Fruit fly (Drosophila melanogaster) whole organism, embryonic: Measurements from ENCODE around the gene CG14882.

Source experiments
- CG10979 ChIP-seq: fragments of 200-800 bp; sonication (Bioruptor generic); optimal IDR thresholded peaks from 2 replicates; lab custom pipeline; 2018; ENCODE audit warnings: missing biosample characterization, mild to moderate bottlenecking, missing genetic modification characterization, moderate library complexity
- CG12071 ChIP-seq: fragments of 200-800 bp; sonication (Bioruptor generic); optimal IDR thresholded peaks from 3 replicates; lab custom pipeline; 2018; ENCODE audit warnings: missing biosample characterization, mild to moderate bottlenecking, missing genetic modification characterization
- CG12219 ChIP-seq: fragments of 200-800 bp; sonication (Bioruptor generic); optimal IDR thresholded peaks from 3 replicates; lab custom pipeline; 2018; ENCODE audit warnings: missing biosample characterization, mild to moderate bottlenecking, missing genetic modification characterization
- CG13287 ChIP-seq: fragments of 200-800 bp; sonication (Bioruptor generic); IDR thresholded peaks from 2 replicates; pipeline ENCODE4 v1.3.6; 2022; ENCODE audit warnings: missing biosample characterization, missing genetic modification characterization; ENCODE audit not compliant: partially characterized antibody
- CG13296 ChIP-seq: fragments of 200-800 bp; sonication (Bioruptor generic); optimal IDR thresholded peaks from 3 replicates; lab custom pipeline; 2018; ENCODE audit warnings: missing biosample characterization, mild to moderate bottlenecking, missing genetic modification characterization
- CG15601 ChIP-seq: fragments of 200-800 bp; sonication (Bioruptor generic); optimal IDR thresholded peaks from 3 replicates; lab custom pipeline; 2019; ENCODE audit warnings: missing biosample characterization, mild to moderate bottlenecking, missing genetic modification characterization, moderate library complexity
- CG17359 ChIP-seq: fragments of 200-800 bp; sonication (Bioruptor generic); optimal IDR thresholded peaks from 3 replicates; lab custom pipeline; 2018; ENCODE audit warnings: missing biosample characterization, mild to moderate bottlenecking, missing genetic modification characterization, moderate library complexity
- CG17912 ChIP-seq: fragments of 200-800 bp; sonication (Bioruptor generic); optimal IDR thresholded peaks from 2 replicates; lab custom pipeline; 2018; ENCODE audit warnings: missing biosample characterization, mild to moderate bottlenecking, missing genetic modification characterization
- CG32532 ChIP-seq: fragments of 200-800 bp; sonication (Bioruptor generic); IDR thresholded peaks from 2 replicates; pipeline ENCODE4 v1.3.6; 2022; ENCODE audit warnings: missing biosample characterization, missing genetic modification characterization
- CG33557 ChIP-seq: fragments of 200-800 bp; sonication (Bioruptor generic); optimal IDR thresholded peaks from 2 replicates; lab custom pipeline; 2019; ENCODE audit warnings: missing biosample characterization, mild to moderate bottlenecking, missing genetic modification characterization, moderate library complexity
- CG3726 ChIP-seq: fragments of 200-800 bp; sonication (Bioruptor generic); IDR thresholded peaks from 3 replicates; pipeline ENCODE4, ENCODE4 v1.3.6; 2022; ENCODE audit warnings: missing biosample characterization, missing genetic modification characterization
- CG4854 ChIP-seq: fragments of 200-800 bp; sonication (Bioruptor generic); optimal IDR thresholded peaks from 2 replicates; lab custom pipeline; 2016; ENCODE audit warnings: missing biosample characterization, missing genetic modification characterization, inconsistent platforms
- CG7786 ChIP-seq: fragments of 200-800 bp; sonication (Bioruptor generic); optimal IDR thresholded peaks from 2 replicates; lab custom pipeline; 2016; ENCODE audit warnings: missing biosample characterization, missing genetic modification characterization
- CG8359 ChIP-seq: fragments of 200-800 bp; sonication (Bioruptor generic); optimal IDR thresholded peaks from 2 replicates; lab custom pipeline; 2017; ENCODE audit warnings: missing biosample characterization, mild to moderate bottlenecking, missing genetic modification characterization, borderline replicate concordance
- CG8478 ChIP-seq: fragments of >200 bp; optimal IDR thresholded peaks from 2 replicates; lab custom pipeline; 2018
- CG8765 ChIP-seq: fragments of 200-800 bp; sonication (Bioruptor generic); IDR thresholded peaks from 2 replicates; pipeline ENCODE4 v1.3.6; 2022; ENCODE audit warnings: missing biosample characterization, missing genetic modification characterization
- Chrac-16 ChIP-seq: fragments of 200-800 bp; sonication (Bioruptor generic); optimal IDR thresholded peaks from 3 replicates; lab custom pipeline; 2016; ENCODE audit warnings: missing biosample characterization, missing genetic modification characterization
- CoRest ChIP-seq: fragments of 200-800 bp; sonication (Bioruptor generic); optimal IDR thresholded peaks from 3 replicates; lab custom pipeline; 2018; ENCODE audit warnings: missing biosample characterization, mild to moderate bottlenecking, missing genetic modification characterization, moderate library complexity
- Dref ChIP-seq: fragments of 200-800 bp; sonication (Bioruptor generic); IDR thresholded peaks from 2 replicates; pipeline ENCODE4 v1.3.6; 2022; ENCODE audit warnings: missing biosample characterization, missing genetic modification characterization
- ERR ChIP-seq: fragments of 200-800 bp; sonication (Bioruptor generic); optimal IDR thresholded peaks from 2 replicates; lab custom pipeline; 2016; ENCODE audit warnings: missing biosample characterization, missing genetic modification characterization
- Fer3 ChIP-seq: fragments of 200-800 bp; sonication (Bioruptor generic); optimal IDR thresholded peaks from 2 replicates; lab custom pipeline; 2018; ENCODE audit warnings: missing biosample characterization, mild to moderate bottlenecking, missing genetic modification characterization, moderate library complexity
- Hey ChIP-seq: fragments of 200-800 bp; sonication (Bioruptor generic); optimal IDR thresholded peaks from 3 replicates; lab custom pipeline; 2018; ENCODE audit warnings: missing biosample characterization, mild to moderate bottlenecking, missing genetic modification characterization
- Hmr ChIP-seq: fragments of 200-800 bp; sonication (Bioruptor generic); optimal IDR thresholded peaks from 3 replicates; lab custom pipeline; 2017; ENCODE audit warnings: mild to moderate bottlenecking, missing biosample characterization, missing genetic modification reagents, missing genetic modification characterization
- Jarid2 ChIP-seq: fragments of 200-800 bp; sonication (Bioruptor generic); optimal IDR thresholded peaks from 3 replicates; lab custom pipeline; 2017; ENCODE audit warnings: mild to moderate bottlenecking, missing biosample characterization, missing genetic modification reagents, missing genetic modification characterization
- NK7.1 ChIP-seq: fragments of 200-800 bp; sonication (Bioruptor generic); optimal IDR thresholded peaks from 3 replicates; lab custom pipeline; 2016; ENCODE audit warnings: missing biosample characterization, missing genetic modification characterization
- Poxn ChIP-seq: fragments of 200-800 bp; sonication (Bioruptor generic); IDR thresholded peaks from 2 replicates; pipeline ENCODE4 v1.3.6; 2022; ENCODE audit warnings: missing biosample characterization, missing genetic modification characterization
- Side ChIP-seq: fragments of 200-800 bp; sonication (Bioruptor generic); optimal IDR thresholded peaks from 2 replicates; lab custom pipeline; 2016; ENCODE audit warnings: missing biosample characterization, missing genetic modification characterization
- ase ChIP-seq: fragments of 200-800 bp; sonication (Bioruptor generic); IDR thresholded peaks from 3 replicates; pipeline ENCODE4 v1.3.6; 2022; ENCODE audit warnings: missing biosample characterization, missing genetic modification characterization
- bowl ChIP-seq: fragments of 200-800 bp; sonication (Bioruptor generic); IDR thresholded peaks from 2 replicates; pipeline ENCODE4 v1.3.6; 2022; ENCODE audit warnings: missing biosample characterization, missing genetic modification characterization
- bsh ChIP-seq, 2 experiments: fragments of 200-800 bp; sonication (Bioruptor generic); optimal IDR thresholded peaks; 2 replicates each; lab custom pipeline; 2017 to 2018; ENCODE audit warnings: mild to moderate bottlenecking in 2 of 2, missing biosample characterization in 2 of 2, missing genetic modification characterization in 2 of 2, moderate library complexity in 1 of 2
- chif ChIP-seq, 2 experiments: fragments of 200-800 bp; sonication (Bioruptor generic); optimal IDR thresholded peaks; 3 replicates each; lab custom pipeline; 2016; ENCODE audit warnings: missing biosample characterization in 2 of 2, missing genetic modification characterization in 2 of 2
- chinmo ChIP-seq: fragments of 200-800 bp; sonication (Bioruptor generic); IDR thresholded peaks from 4 replicates; pipeline ENCODE4 v1.3.6; 2022; ENCODE audit warnings: missing biosample characterization, missing genetic modification characterization; ENCODE audit not compliant: partially characterized antibody
- chn ChIP-seq: fragments of 200-800 bp; sonication (Bioruptor generic); optimal IDR thresholded peaks from 2 replicates; lab custom pipeline; 2016; ENCODE audit warnings: missing biosample characterization, missing genetic modification characterization
- ci ChIP-seq: fragments of 200-800 bp; sonication (Bioruptor generic); IDR thresholded peaks from 3 replicates; pipeline ENCODE4 v1.3.6; 2022; ENCODE audit warnings: missing biosample characterization, missing genetic modification characterization
- danr ChIP-seq: fragments of 200-800 bp; sonication (Bioruptor generic); IDR thresholded peaks from 2 replicates; pipeline ENCODE4 v1.3.6; 2022; ENCODE audit warnings: missing biosample characterization, missing genetic modification characterization
- dimm ChIP-seq: fragments of 200-800 bp; sonication (Bioruptor generic); IDR thresholded peaks from 2 replicates; pipeline ENCODE4 v1.3.6; 2022; ENCODE audit warnings: missing biosample characterization, missing genetic modification characterization
- grau ChIP-seq: fragments of 200-800 bp; optimal IDR thresholded peaks from 3 replicates; lab custom pipeline; 2019; ENCODE audit warnings: missing biosample characterization, mild to moderate bottlenecking, missing genetic modification characterization, moderate library complexity
- her ChIP-seq: fragments of 200-800 bp; sonication (Bioruptor generic); optimal IDR thresholded peaks from 2 replicates; lab custom pipeline; 2016; ENCODE audit warnings: missing biosample characterization, missing genetic modification characterization
- hkb ChIP-seq, 2 experiments: fragments of 200-800 bp in 1 of 2; fragments of >200 bp in 1 of 2; sonication (Bioruptor generic) in 1 of 2; IDR thresholded peaks in 1 of 2; optimal IDR thresholded peaks in 1 of 2; 2 replicates each; pipeline versions ENCODE4 v1.3.6 to Lab custom; 2017 to 2022; ENCODE audit warnings: missing biosample characterization in 1 of 2, missing genetic modification characterization in 1 of 2
- ind ChIP-seq: fragments of 200-800 bp; sonication (Bioruptor generic); optimal IDR thresholded peaks from 3 replicates; lab custom pipeline; 2016; ENCODE audit warnings: missing biosample characterization, missing genetic modification characterization
- insv ChIP-seq, 2 experiments: fragments of 200-800 bp; sonication (Bioruptor generic); optimal IDR thresholded peaks; 3 replicates each; lab custom pipeline; 2016 to 2018; ENCODE audit warnings: missing biosample characterization in 2 of 2, missing genetic modification characterization in 2 of 2
- lbe ChIP-seq: fragments of 200-800 bp; sonication (Bioruptor generic); optimal IDR thresholded peaks from 2 replicates; lab custom pipeline; 2016; ENCODE audit warnings: missing biosample characterization, mild to moderate bottlenecking, missing genetic modification characterization
- pum ChIP-seq: fragments of 200-800 bp; sonication (Bioruptor generic); optimal IDR thresholded peaks from 2 replicates; lab custom pipeline; 2016; ENCODE audit warnings: missing biosample characterization, missing genetic modification characterization
- schlank ChIP-seq: fragments of 200-800 bp; sonication (Bioruptor generic); optimal IDR thresholded peaks from 2 replicates; lab custom pipeline; 2018; ENCODE audit warnings: missing biosample characterization, mild to moderate bottlenecking, missing genetic modification characterization
- sens ChIP-seq: fragments of 200-800 bp; sonication (Bioruptor generic); peaks from one replicate; lab custom pipeline; 2016; ENCODE audit warnings: missing biosample characterization, missing genetic modification characterization
- toy ChIP-seq: fragments of 200-800 bp; sonication (Bioruptor generic); IDR thresholded peaks from 2 replicates; pipeline ENCODE4 v1.3.6; 2022; ENCODE audit warnings: missing biosample characterization, missing genetic modification characterization
- unc-4 ChIP-seq: fragments of 200-800 bp; sonication (Bioruptor generic); IDR thresholded peaks from 2 replicates; pipeline ENCODE4 v1.3.6; 2022; ENCODE audit warnings: missing biosample characterization, missing genetic modification characterization; ENCODE audit not compliant: partially characterized antibody
- zen ChIP-seq: fragments of 200-800 bp; sonication (Bioruptor generic); optimal IDR thresholded peaks from 3 replicates; lab custom pipeline; 2018; ENCODE audit warnings: missing biosample characterization, mild to moderate bottlenecking, missing genetic modification characterization, moderate library complexity

Gene CG14882

dm6 chr3R:16449187-16449973 lies 6.4 kb downstream of the CG14882 start (continued):
- TF ChIP-seq CG13296 (GFP tag; lab: Kevin White, UChicago) = peak; percentile 70
- peak; percentile 40 for TF ChIP-seq Hey (tag; lab: Kevin White, UChicago)
- peak; percentile 78 for TF ChIP-seq CG4854 (GFP tag; lab: Kevin White, UChicago)
- TF ChIP-seq Chrac-16 (GFP tag; lab: Kevin White, UChicago) = peak; percentile 94
- TF ChIP-seq Jarid2 (GFP tag; lab: Kevin White, UChicago) = peak; percentile 70
- TF ChIP-seq Poxn (GFP tag; lab: Robert Waterston, UW) = peak; percentile 49; the same call in 1 of the 2 replicates
- peak; percentile 97 for TF ChIP-seq CG10979 (tag; lab: Kevin White, UChicago)
- TF ChIP-seq CG3726 (GFP tag; lab: Robert Waterston, UW) = peak; percentile 92; the same call in 2 of the 3 replicates
- TF ChIP-seq grau (tag; lab: Kevin White, UChicago) = peak; percentile 92
- peak; percentile 95 for TF ChIP-seq CoRest
- peak; percentile 90 for TF ChIP-seq CG32532 (GFP tag; lab: Robert Waterston, UW)
- TF ChIP-seq CG7786 (GFP tag; lab: Kevin White, UChicago) = peak; percentile 91
- TF ChIP-seq CG12071 (GFP tag; lab: Kevin White, UChicago) = peak; percentile 87
- peak; percentile 75 for TF ChIP-seq bowl
- no peak for TF ChIP-seq Dref (GFP tag; lab: Robert Waterston, UW)
- TF ChIP-seq ERR (GFP tag; lab: Kevin White, UChicago) = peak; percentile 83
- TF ChIP-seq danr (GFP tag; lab: Robert Waterston, UW) = 0 out of 2 replicates have a peak, but pooled peaks have one; percentile 65
- TF ChIP-seq Hmr = peak; percentile 19
- peak; percentile 84 for TF ChIP-seq CG8359 (GFP tag; lab: Kevin White, UChicago)
- peak; percentile 87 for TF ChIP-seq CG12219 (GFP tag; lab: Kevin White, UChicago)
- TF ChIP-seq zen (tag; lab: Kevin White, UChicago) = peak; percentile 93
- TF ChIP-seq bsh (GFP tag; optimal IDR thresholded peaks at IDR 0.05; lab: Kevin White, UChicago) = peak; percentile 95 to 99
- TF ChIP-seq CG33557 = peak; percentile 98
- no peak for TF ChIP-seq CG8478 (lab: Kevin White, UChicago)
- peak; percentile 75 for TF ChIP-seq her (GFP tag; lab: Kevin White, UChicago)
- peak; percentile 86 for TF ChIP-seq dimm (GFP tag; lab: Robert Waterston, UW)
- peak; percentile 91 for TF ChIP-seq Side
- no peak for TF ChIP-seq lbe (GFP tag; lab: Kevin White, UChicago)
- TF ChIP-seq CG17912 (GFP tag; lab: Kevin White, UChicago) = peak; percentile 85
- TF ChIP-seq chn (GFP tag; lab: Kevin White, UChicago) = peak; percentile 94
- TF ChIP-seq CG13287 (GFP tag; lab: Robert Waterston, UW) = no peak
- TF ChIP-seq schlank (tag; lab: Kevin White, UChicago) = peak; percentile 71
- TF ChIP-seq unc-4 (GFP tag; lab: Robert Waterston, UW) = no peak
- peak; percentile 94 for TF ChIP-seq ind
- peak; percentile 96 for TF ChIP-seq pum (GFP tag; lab: Kevin White, UChicago)
- TF ChIP-seq insv (GFP tag; optimal IDR thresholded peaks at IDR 0.05; lab: Kevin White, UChicago) = peak; percentile 20 to 40
- peak; percentile 96 for TF ChIP-seq ase
- TF ChIP-seq CG8765 = peak; percentile 93
- peak; percentile 98 for TF ChIP-seq ci (GFP tag; lab: Robert Waterston, UW)
- TF ChIP-seq hkb (optimal IDR thresholded peaks at IDR 0.05; lab: Kevin White, UChicago) = no peak
- TF ChIP-seq hkb (GFP tag; IDR thresholded peaks at IDR 0.05; lab: Robert Waterston, UW) = peak; percentile 93
- TF ChIP-seq chif (GFP tag; optimal IDR thresholded peaks at IDR 0.05; lab: Kevin White, UChicago) = peak; percentile 93 to 96
- peak; percentile 76 for TF ChIP-seq NK7.1 (GFP tag; lab: Kevin White, UChicago)
- peak; percentile 88 for TF ChIP-seq Fer3 (tag; lab: Kevin White, UChicago)
- TF ChIP-seq sens (GFP tag; lab: Kevin White, UChicago) = peak; percentile 99
- peak; percentile 65; the same call in 1 of the 2 replicates for TF ChIP-seq toy (GFP tag; lab: Robert Waterston, UW)
- TF ChIP-seq CG17359 = peak; percentile 97
- TF ChIP-seq CG15601 (tag; lab: Kevin White, UChicago) = peak; percentile 95
- TF ChIP-seq chinmo = 0 out of 4 replicates have a peak, but pooled peaks have one; percentile 44
